Fruit fly (Drosophila melanogaster) whole organism, embryonic: ENCODE data around the gene da.

Source experiments
- Awh ChIP-seq: fragments of 200-800 bp; sonication (Bioruptor generic); IDR thresholded peaks from 2 replicates; pipeline ENCODE4, ENCODE4 v1.3.6; 2022; ENCODE audit warnings: missing biosample characterization, missing genetic modification characterization
- CG12219 ChIP-seq: fragments of 200-800 bp; sonication (Bioruptor generic); optimal IDR thresholded peaks from 3 replicates; lab custom pipeline; 2018; ENCODE audit warnings: missing biosample characterization, mild to moderate bottlenecking, missing genetic modification characterization
- CG1233 ChIP-seq: fragments of 200-800 bp; sonication (Bioruptor generic); optimal IDR thresholded peaks from 4 replicates; lab custom pipeline; 2018; ENCODE audit warnings: missing biosample characterization, mild to moderate bottlenecking, missing genetic modification characterization
- CG12391 ChIP-seq: fragments of 200-800 bp; sonication (Bioruptor generic); optimal IDR thresholded peaks from 3 replicates; lab custom pipeline; 2018; ENCODE audit warnings: missing biosample characterization, mild to moderate bottlenecking, missing genetic modification characterization, moderate library complexity
- CG12942 ChIP-seq: fragments of 200-800 bp; sonication (Bioruptor generic); optimal IDR thresholded peaks from 3 replicates; lab custom pipeline; 2016; ENCODE audit warnings: missing biosample characterization, missing genetic modification characterization
- CG14014 ChIP-seq: fragments of 200-800 bp; sonication (Bioruptor generic); IDR thresholded peaks from 2 replicates; pipeline ENCODE4 v1.3.6; 2022; ENCODE audit warnings: missing biosample characterization, missing genetic modification characterization
- CG15011 ChIP-seq: fragments of 200-800 bp; sonication (Bioruptor generic); optimal IDR thresholded peaks from 3 replicates; lab custom pipeline; 2018; ENCODE audit warnings: missing biosample characterization, mild to moderate bottlenecking, missing genetic modification characterization
- CG15479 ChIP-seq: fragments of 200-800 bp; sonication (Bioruptor generic); optimal IDR thresholded peaks from 3 replicates; lab custom pipeline; 2019; ENCODE audit warnings: missing biosample characterization, mild to moderate bottlenecking, missing genetic modification characterization, moderate library complexity
- CG15514 ChIP-seq: fragments of 200-800 bp; sonication (Bioruptor generic); optimal IDR thresholded peaks from 3 replicates; lab custom pipeline; 2017; ENCODE audit warnings: missing biosample characterization, missing genetic modification characterization, mild to moderate bottlenecking, moderate library complexity, missing genetic modification reagents
- CG17186 ChIP-seq: fragments of 200-800 bp; sonication (Bioruptor generic); optimal IDR thresholded peaks from 3 replicates; lab custom pipeline; 2017; ENCODE audit warnings: missing biosample characterization, missing genetic modification reagents, missing genetic modification characterization
- CG17829 ChIP-seq: fragments of 200-800 bp; optimal IDR thresholded peaks from 2 replicates; lab custom pipeline; 2019; ENCODE audit warnings: missing biosample characterization, mild to moderate bottlenecking, missing genetic modification characterization, moderate library complexity
- CG1792 ChIP-seq: fragments of 200-800 bp; sonication (Bioruptor generic); optimal IDR thresholded peaks from 2 replicates; lab custom pipeline; 2016; ENCODE audit warnings: missing biosample characterization, missing genetic modification characterization
- CG18476 ChIP-seq: fragments of 200-800 bp; sonication (Bioruptor generic); optimal IDR thresholded peaks from 2 replicates; lab custom pipeline; 2016; ENCODE audit warnings: missing biosample characterization, mild to moderate bottlenecking, missing genetic modification characterization
- CG30403 ChIP-seq: fragments of 200-800 bp; sonication (Bioruptor generic); optimal IDR thresholded peaks from 3 replicates; lab custom pipeline; 2016; ENCODE audit warnings: missing biosample characterization, missing genetic modification characterization
- CG32767 ChIP-seq: fragments of 200-800 bp; sonication (Bioruptor generic); IDR thresholded peaks from 2 replicates; pipeline ENCODE4 v1.3.6; 2022; ENCODE audit warnings: missing biosample characterization, missing genetic modification characterization
- CG33557 ChIP-seq: fragments of 200-800 bp; sonication (Bioruptor generic); optimal IDR thresholded peaks from 2 replicates; lab custom pipeline; 2019; ENCODE audit warnings: missing biosample characterization, mild to moderate bottlenecking, missing genetic modification characterization, moderate library complexity
- CG5953 ChIP-seq: fragments of 200-800 bp; sonication (Bioruptor generic); IDR thresholded peaks from 2 replicates; pipeline ENCODE4 v1.3.6; 2022; ENCODE audit warnings: missing biosample characterization, missing genetic modification characterization
- CG6791 ChIP-seq: fragments of 200-800 bp; sonication (Bioruptor generic); IDR thresholded peaks from 3 replicates; pipeline ENCODE4 v1.3.6; 2022; ENCODE audit warnings: missing biosample characterization, missing genetic modification characterization; ENCODE audit not compliant: partially characterized antibody
- CG6854 ChIP-seq: fragments of 200-800 bp; sonication (Bioruptor generic); optimal IDR thresholded peaks from 3 replicates; lab custom pipeline; 2017; ENCODE audit warnings: missing biosample characterization, mild to moderate bottlenecking, missing genetic modification characterization
- CG7963 ChIP-seq: fragments of 200-800 bp; sonication (Bioruptor generic); IDR thresholded peaks from 3 replicates; pipeline ENCODE4 v1.3.6; 2022; ENCODE audit warnings: missing biosample characterization, missing genetic modification characterization; ENCODE audit not compliant: partially characterized antibody
- Dfd ChIP-seq, 2 experiments: fragments of >200 bp; optimal IDR thresholded peaks; 2 replicates each; lab custom pipeline; 2017; ENCODE audit warnings: missing biosample characterization in 2 of 2, missing genetic modification characterization in 2 of 2
- Doc3 ChIP-seq: fragments of 200-800 bp; sonication (Bioruptor generic); IDR thresholded peaks from 3 replicates; pipeline ENCODE4 v1.3.6; 2022; ENCODE audit warnings: missing biosample characterization, missing genetic modification characterization; ENCODE audit not compliant: partially characterized antibody
- Fer1 ChIP-seq: fragments of 200-800 bp; sonication (Bioruptor generic); optimal IDR thresholded peaks from 2 replicates; lab custom pipeline; 2017; ENCODE audit warnings: missing biosample characterization, mild to moderate bottlenecking, missing genetic modification characterization
- H15 ChIP-seq: fragments of 200-800 bp; sonication (Bioruptor generic); IDR thresholded peaks from 3 replicates; pipeline ENCODE4 v1.3.6; 2022; ENCODE audit warnings: missing biosample characterization, missing genetic modification characterization
- Hand ChIP-seq: fragments of 200-800 bp; sonication (Bioruptor generic); optimal IDR thresholded peaks from 2 replicates; lab custom pipeline; 2017; ENCODE audit warnings: mild to moderate bottlenecking, missing biosample characterization, missing genetic modification reagents, missing genetic modification characterization
- Hr78 ChIP-seq, 2 experiments: fragments of 200-800 bp in 1 of 2; fragments of >200 bp in 1 of 2; sonication (Bioruptor generic) in 1 of 2; optimal IDR thresholded peaks; 2 replicates each; lab custom pipeline; 2017 to 2019; ENCODE audit warnings: missing biosample characterization in 2 of 2, missing genetic modification characterization in 2 of 2, mild to moderate bottlenecking in 1 of 2, moderate library complexity in 1 of 2
- Max ChIP-seq: fragments of 200-800 bp; sonication (Bioruptor generic); optimal IDR thresholded peaks from 2 replicates; lab custom pipeline; 2016; ENCODE audit warnings: missing biosample characterization, mild to moderate bottlenecking, missing genetic modification characterization
- Mes4 ChIP-seq: fragments of 200-800 bp; sonication (Bioruptor generic); optimal IDR thresholded peaks from 2 replicates; lab custom pipeline; 2016; ENCODE audit warnings: missing biosample characterization, missing genetic modification characterization
- NC2α ChIP-seq: fragments of 200-800 bp; sonication (Bioruptor generic); optimal IDR thresholded peaks from 2 replicates; lab custom pipeline; 2016; ENCODE audit warnings: missing biosample characterization, missing genetic modification characterization
- Opbp ChIP-seq: fragments of 200-800 bp; sonication (Bioruptor generic); IDR thresholded peaks from 3 replicates; pipeline ENCODE4 v1.3.6; 2022; ENCODE audit warnings: missing biosample characterization, missing genetic modification characterization; ENCODE audit not compliant: partially characterized antibody
- Pdp1 ChIP-seq, 2 experiments: fragments of 200-800 bp; sonication (Bioruptor generic); optimal IDR thresholded peaks; 3 replicates each; lab custom pipeline; 2016; ENCODE audit warnings: missing biosample characterization in 2 of 2, missing genetic modification characterization in 2 of 2, mild to moderate bottlenecking in 1 of 2, moderate library complexity in 1 of 2
- Side ChIP-seq: fragments of 200-800 bp; sonication (Bioruptor generic); optimal IDR thresholded peaks from 2 replicates; lab custom pipeline; 2016; ENCODE audit warnings: missing biosample characterization, missing genetic modification characterization
- Six4 ChIP-seq: fragments of 200-800 bp; sonication (Bioruptor generic); optimal IDR thresholded peaks from 2 replicates; lab custom pipeline; 2016; ENCODE audit warnings: missing biosample characterization, missing genetic modification characterization
- YL-1 ChIP-seq: fragments of 200-800 bp; sonication (Bioruptor generic); optimal IDR thresholded peaks from 3 replicates; lab custom pipeline; 2017; ENCODE audit warnings: missing biosample characterization, mild to moderate bottlenecking, missing genetic modification characterization
- dm ChIP-seq: fragments of 200-800 bp; sonication (Bioruptor generic); optimal IDR thresholded peaks from 3 replicates; lab custom pipeline; 2016; ENCODE audit warnings: missing biosample characterization, missing genetic modification characterization
- h ChIP-seq: fragments of >200 bp; optimal IDR thresholded peaks from 2 replicates; lab custom pipeline; 2017
- hth ChIP-seq: fragments of >200 bp; optimal IDR thresholded peaks from 2 replicates; lab custom pipeline; 2017; ENCODE audit warnings: inconsistent platforms
- lab ChIP-seq: fragments of 200-800 bp; sonication (Bioruptor generic); optimal IDR thresholded peaks from 3 replicates; lab custom pipeline; 2017; ENCODE audit warnings: missing biosample characterization, missing genetic modification characterization, mild to moderate bottlenecking, moderate library complexity, missing genetic modification reagents
- org-1 ChIP-seq: fragments of 200-800 bp; sonication (Bioruptor generic); optimal IDR thresholded peaks from 2 replicates; lab custom pipeline; 2017; ENCODE audit warnings: missing biosample characterization, missing genetic modification characterization
- pan ChIP-seq, 4 experiments: fragments of >200 bp in 3 of 4; fragments of 200-800 bp in 1 of 4; sonication (Bioruptor generic) in 1 of 4; optimal IDR thresholded peaks in 3 of 4; IDR thresholded peaks in 1 of 4; 2 replicates each; pipeline versions ENCODE4 v1.3.6 to Lab custom; 2017 to 2022; ENCODE audit warnings: missing biosample characterization in 2 of 4, missing genetic modification characterization in 2 of 4, mixed read lengths in 1 of 4
- pho ChIP-seq: fragments of 200-800 bp; sonication (Bioruptor generic); optimal IDR thresholded peaks from 2 replicates; lab custom pipeline; 2016; ENCODE audit warnings: missing biosample characterization, missing genetic modification characterization
- phol ChIP-seq: fragments of 200-800 bp; sonication (Bioruptor generic); optimal IDR thresholded peaks from 3 replicates; lab custom pipeline; 2018; ENCODE audit warnings: missing biosample characterization, mild to moderate bottlenecking, missing genetic modification characterization, moderate library complexity
- ranshi ChIP-seq: fragments of 200-800 bp; sonication (Bioruptor generic); IDR thresholded peaks from 2 replicates; pipeline ENCODE4 v1.3.6; 2022; ENCODE audit warnings: missing biosample characterization, missing genetic modification characterization
- sd ChIP-seq: fragments of 200-800 bp; sonication (Bioruptor generic); optimal IDR thresholded peaks from 3 replicates; lab custom pipeline; 2018; ENCODE audit warnings: missing biosample characterization, mild to moderate bottlenecking, missing genetic modification characterization, moderate library complexity
- sim ChIP-seq: fragments of 200-800 bp; sonication (Bioruptor generic); IDR thresholded peaks from 2 replicates; pipeline ENCODE4 v1.3.6; 2022; ENCODE audit warnings: missing biosample characterization, missing genetic modification characterization
- slp2 ChIP-seq: fragments of 200-800 bp; sonication (Bioruptor generic); optimal IDR thresholded peaks from 2 replicates; lab custom pipeline; 2016; ENCODE audit warnings: missing biosample characterization, missing genetic modification characterization
- sr ChIP-seq: fragments of 200-800 bp; sonication (Bioruptor generic); IDR thresholded peaks from 3 replicates; pipeline ENCODE4 v1.3.6; 2022; ENCODE audit warnings: missing biosample characterization, missing genetic modification characterization
- tgo ChIP-seq: fragments of 200-800 bp; sonication (Bioruptor generic); IDR thresholded peaks from 3 replicates; pipeline ENCODE4 v1.3.6; 2022; ENCODE audit warnings: missing biosample characterization, missing genetic modification characterization
- usp ChIP-seq: fragments of >200 bp; optimal IDR thresholded peaks from 2 replicates; lab custom pipeline; 2017; ENCODE audit warnings: missing biosample characterization, missing genetic modification characterization
- vvl ChIP-seq: fragments of 200-800 bp; sonication (Bioruptor generic); IDR thresholded peaks from 2 replicates; pipeline ENCODE4 v1.3.6; 2022; ENCODE audit warnings: missing biosample characterization, missing genetic modification characterization

Gene da

dm6 chr2L:10426534-10427048, 38.7 kb downstream of the da start, which contains the start of the genes SmB and KdelR (continued):
- TF ChIP-seq Doc3 (GFP tag; lab: Robert Waterston, UW): peak; percentile 57; the same call in 1 of the 3 replicates
- no peak for TF ChIP-seq slp2 (GFP tag; lab: Kevin White, UChicago)
- no peak for TF ChIP-seq CG15479 (GFP tag; lab: Kevin White, UChicago)
- peak; percentile 59 for TF ChIP-seq CG12391 (tag; lab: Kevin White, UChicago)
- no peak for TF ChIP-seq NC2α
- peak; percentile 89 for TF ChIP-seq YL-1 (GFP tag; lab: Kevin White, UChicago)
- no peak for TF ChIP-seq CG32767
- TF ChIP-seq phol: peak; percentile 83
- peak; percentile 77 for TF ChIP-seq CG6791
- TF ChIP-seq Hand: no peak
- no peak for TF ChIP-seq lab
- peak; percentile 65 for TF ChIP-seq CG17829
- no peak for TF ChIP-seq org-1 (GFP tag; lab: Kevin White, UChicago)
- TF ChIP-seq vvl (GFP tag; lab: Robert Waterston, UW): 0 out of 2 replicates have a peak, but pooled peaks have one; percentile 6
- TF ChIP-seq CG14014: no peak
- TF ChIP-seq dm (GFP tag; lab: Kevin White, UChicago): peak; percentile 80
- no peak for TF ChIP-seq usp (GFP tag; lab: Kevin White, UChicago)
- TF ChIP-seq Mes4 (GFP tag; lab: Kevin White, UChicago): no peak
- TF ChIP-seq hth: no peak
- peak; percentile 44 for TF ChIP-seq CG30403
- no peak for TF ChIP-seq sr (GFP tag; lab: Robert Waterston, UW)
- peak; percentile 3 for TF ChIP-seq CG17186 (GFP tag; lab: Kevin White, UChicago)
- peak; percentile 64 for TF ChIP-seq Max (GFP tag; lab: Kevin White, UChicago)
- TF ChIP-seq CG18476 (GFP tag; lab: Kevin White, UChicago): peak; percentile 7
- no peak for TF ChIP-seq Pdp1 (GFP tag; optimal IDR thresholded peaks at IDR 0.05; lab: Kevin White, UChicago)
- TF ChIP-seq Dfd (GFP tag; optimal IDR thresholded peaks at IDR 0.05; lab: Kevin White, UChicago): no peak
- TF ChIP-seq Hr78 (GFP tag; optimal IDR thresholded peaks at IDR 0.05; lab: Kevin White, UChicago): no peak
- no peak for TF ChIP-seq CG1792
- TF ChIP-seq Six4: no peak
- TF ChIP-seq h (lab: Kevin White, UChicago): no peak
- TF ChIP-seq pho (GFP tag; lab: Kevin White, UChicago): no peak
- peak; percentile 26 for TF ChIP-seq CG33557 (GFP tag; lab: Kevin White, UChicago)
- TF ChIP-seq Fer1 (GFP tag; lab: Kevin White, UChicago): peak; percentile 33
- TF ChIP-seq CG1233 (GFP tag; lab: Kevin White, UChicago): no peak
- no peak for TF ChIP-seq CG6854 (GFP tag; lab: Kevin White, UChicago)
- TF ChIP-seq Awh: no peak
- no peak for TF ChIP-seq CG12219
- no peak for TF ChIP-seq tgo (GFP tag; lab: Robert Waterston, UW)
- no peak for TF ChIP-seq CG12942
- TF ChIP-seq ranshi (GFP tag; lab: Robert Waterston, UW): no peak
- TF ChIP-seq sd (tag; lab: Kevin White, UChicago): no peak
- no peak for TF ChIP-seq H15 (GFP tag; lab: Robert Waterston, UW)
- no peak for TF ChIP-seq CG15011
- no peak for TF ChIP-seq CG5953 (GFP tag; lab: Robert Waterston, UW)
- no peak for TF ChIP-seq Side (GFP tag; lab: Kevin White, UChicago)
- no peak for TF ChIP-seq pan (optimal IDR thresholded peaks at IDR 0.05; lab: Kevin White, UChicago)
- TF ChIP-seq pan (GFP tag; optimal IDR thresholded peaks at IDR 0.05 in 1 of 2, IDR thresholded peaks at IDR 0.05 in 1 of 2): no peak
- no peak for TF ChIP-seq sim (GFP tag; lab: Robert Waterston, UW)
- peak; percentile 64; the same call in 2 of the 3 replicates for TF ChIP-seq Opbp (GFP tag; lab: Robert Waterston, UW)
- TF ChIP-seq CG7963 (GFP tag; lab: Robert Waterston, UW): peak; percentile 76
- TF ChIP-seq CG15514: peak; percentile 66
